Fruit fly (Drosophila melanogaster) S2 (cell line): ENCODE measurements around the gene Muc18B.

Source experiments
- CG8478 ChIP-seq: fragments of >200 bp; optimal IDR thresholded peaks from 2 replicates; lab custom pipeline; 2018
- CTCF ChIP-seq, 2 experiments: fragments of >200 bp; optimal IDR thresholded peaks; 2 replicates each; lab custom pipeline; 2018

dm6 chrX:19239365-19239764, 24.1 kb downstream of the Muc18B start:
- TF ChIP-seq CTCF (optimal IDR thresholded peaks at IDR 0.05; lab: Kevin White, UChicago) (no peak), CG8478 (lab: Kevin White, UChicago) (no peak)
